Worm (Caenorhabditis elegans): ENCODE data around the gene srh-240.

Gene srh-240

ce11 chrV:2872947-2873346 is 7.9 kb downstream of the srh-240 start:
- peak; percentile 17 for TF ChIP-seq nhr-102 (tag; optimal IDR thresholded peaks at IDR 0.05)
- no peak for TF ChIP-seq snpc-1.2 (GFP tag; IDR thresholded peaks at IDR 0.05)
- TF ChIP-seq mxl-2 (GFP tag; conservative IDR thresholded peaks at IDR 0.05), result no peak
- no peak for TF ChIP-seq nhr-237 (tag; optimal IDR thresholded peaks at IDR 0.05)
- 0 out of 2 replicates have a peak, but pooled peaks have one; percentile 18 for TF ChIP-seq F44E2.7 (GFP tag; IDR thresholded peaks at IDR 0.05)
- no peak for TF ChIP-seq nhr-76 (tag; optimal IDR thresholded peaks at IDR 0.05)
- TF ChIP-seq ZK546.5 (tag; optimal IDR thresholded peaks at IDR 0.05), result no peak
- TF ChIP-seq nhr-28 (tag; optimal IDR thresholded peaks at IDR 0.05), result no peak
- TF ChIP-seq unc-62 (GFP tag; optimal IDR thresholded peaks at IDR 0.05 in 1 of 2), result peak in 1 of 2 experiments; percentile 88
- no peak for TF ChIP-seq unc-62 (tag; optimal IDR thresholded peaks at IDR 0.05)
- no peak for TF ChIP-seq daf-8 (GFP tag; IDR thresholded peaks at IDR 0.05)

ce11 chrV:2875422-2875821 is 10.4 kb downstream of the srh-240 start, which contains the start of gene folt-2:
folt-2 (minus strand) TSS chrV:2875600.
- TF ChIP-seq pqm-1 (tag; optimal IDR thresholded peaks at IDR 0.05) (peak; percentile 25), mxl-2 (GFP tag; conservative IDR thresholded peaks at IDR 0.05) (no peak), F26F4.8 (GFP tag; conservative IDR thresholded peaks at IDR 0.05) (no peak), ztf-11 (tag; optimal IDR thresholded peaks at IDR 0.05) (no peak), dmd-6 (GFP tag; IDR thresholded peaks at IDR 0.05) (peak; percentile 72), zag-1 (tag; optimal IDR thresholded peaks at IDR 0.05) (no peak), hlh-11 (tag; optimal IDR thresholded peaks at IDR 0.05) (peak; percentile 37), cey-2 (tag; optimal IDR thresholded peaks at IDR 0.05; ENCODE audit: borderline replicate concordance, insufficient read depth) (no peak), egl-27 (tag; optimal IDR thresholded peaks at IDR 0.05) (no peak), hmg-1.1 (GFP tag; IDR thresholded peaks at IDR 0.05) (no peak), mep-1 (tag; optimal IDR thresholded peaks at IDR 0.05) (peak; percentile 16), unc-39 (tag; optimal IDR thresholded peaks at IDR 0.05) (no peak), php-3 (GFP tag; IDR thresholded peaks at IDR 0.05) (peak; percentile 56; the same call in 1 of the 2 replicates), daf-16 (GFP tag; optimal IDR thresholded peaks at IDR 0.05) (no peak), daf-16 (tag; optimal IDR thresholded peaks at IDR 0.05) (peak; percentile 48), dve-1 (tag; optimal IDR thresholded peaks at IDR 0.05; ENCODE audit: insufficient read depth) (peak; percentile 74), vab-7 (GFP tag; IDR thresholded peaks at IDR 0.05) (no peak)

- TF ChIP-seq php-3 (GFP tag; IDR thresholded peaks at IDR 0.05), result 0 out of 2 replicates have a peak, but pooled peaks have one; percentile 13
- TF ChIP-seq aha-1 (tag), result peak; percentile 65
- peak in 1 of 2 experiments; percentile 76 for TF ChIP-seq unc-62 (GFP tag; optimal IDR thresholded peaks at IDR 0.05 in 1 of 2)
- TF ChIP-seq unc-62 (tag; optimal IDR thresholded peaks at IDR 0.05), result no peak
- no peak for TF ChIP-seq Y48G9A.11 (GFP tag; IDR thresholded peaks at IDR 0.05)
These were observed 11.3 kb downstream of the srh-240 start for ce11 chrV:2876188-2876831.

- no peak for TF ChIP-seq aly-2 (tag; optimal IDR thresholded peaks at IDR 0.05)
- no peak for TF ChIP-seq nhr-102 (tag; optimal IDR thresholded peaks at IDR 0.05)
- no peak for TF ChIP-seq lir-3 (tag; optimal IDR thresholded peaks at IDR 0.05)
- peak; percentile 12 for TF ChIP-seq nhr-28 (tag; optimal IDR thresholded peaks at IDR 0.05)
- TF ChIP-seq nhr-10 (tag; optimal IDR thresholded peaks at IDR 0.05), result no peak
- TF ChIP-seq lin-29 (GFP tag; IDR thresholded peaks at IDR 0.05), result no peak
- no peak for TF ChIP-seq vab-7 (GFP tag; IDR thresholded peaks at IDR 0.05)
- no peak for TF ChIP-seq nhr-237 (tag; optimal IDR thresholded peaks at IDR 0.05)
- peak in 1 of 2 experiments; percentile 82 for TF ChIP-seq unc-62 (GFP tag; optimal IDR thresholded peaks at IDR 0.05 in 1 of 2)
- TF ChIP-seq unc-62 (tag; optimal IDR thresholded peaks at IDR 0.05), result no peak
- TF ChIP-seq daf-16 (GFP tag; optimal IDR thresholded peaks at IDR 0.05), result no peak
- TF ChIP-seq daf-16 (tag; optimal IDR thresholded peaks at IDR 0.05), result peak; percentile 16
These were observed 12.5 kb downstream of the srh-240 start, which contains the start of gene F37B4.10 for ce11 chrV:2877509-2877908. F37B4.10 (minus strand) TSS chrV:2877609.

ce11 chrV:2879801-2880200 is 14.8 kb downstream of the srh-240 start, which contains the start of gene str-39:
str-39 (minus strand) TSS chrV:2879901.
- peak; percentile 63 for TF ChIP-seq aha-1 (tag)
- no peak for TF ChIP-seq dve-1 (tag; optimal IDR thresholded peaks at IDR 0.05; ENCODE audit: insufficient read depth)
- TF ChIP-seq dmd-8 (GFP tag; IDR thresholded peaks at IDR 0.05), result 0 out of 2 replicates have a peak, but pooled peaks have one; percentile 47
- no peak for TF ChIP-seq egl-27 (tag; optimal IDR thresholded peaks at IDR 0.05)
- TF ChIP-seq ztf-7 (tag; optimal IDR thresholded peaks at IDR 0.05), result no peak
- no peak for TF ChIP-seq nhr-237 (tag; optimal IDR thresholded peaks at IDR 0.05)

Data from whole organism, L4 larva.